Worm (Caenorhabditis elegans) whole organism, young adult: ENCODE measurements around the gene laf-1.
A peak's percentile ranks its signal among the peaks of the same experiment; 100 is the strongest.

Source experiments
- B0035.1 ChIP-seq: sonication (generic microtip); optimal IDR thresholded peaks from 2 replicates; lab custom pipeline; 2016; ENCODE audit warnings: missing genetic modification characterization, mild to moderate bottlenecking, missing compliant biosample characterization, missing genotype, missing genetic modification reagents
- B0336.3 ChIP-seq: fragments of 200-800 bp; sonication (Bioruptor generic); IDR thresholded peaks from 2 replicates; pipeline ENCODE4 v1.3.6; 2022; ENCODE audit warnings: missing genetic modification characterization, missing compliant biosample characterization
- C06A6.2 ChIP-seq: fragments of 200-800 bp; sonication (Bioruptor generic); conservative IDR thresholded peaks from 2 replicates; pipeline ENCODE4 v1.3.6; 2022; ENCODE audit warnings: missing genetic modification characterization, missing compliant biosample characterization
- C17E4.6 ChIP-seq: fragments of 200-800 bp; sonication (Bioruptor generic); IDR thresholded peaks from 2 replicates; pipeline ENCODE4 v1.3.6; 2022; ENCODE audit warnings: missing genetic modification reagents, missing genetic modification characterization, missing compliant biosample characterization
- F22D6.2 ChIP-seq: sonication (generic microtip); optimal IDR thresholded peaks from 2 replicates; lab custom pipeline; 2016; ENCODE audit warnings: mild to moderate bottlenecking, missing genetic modification characterization, missing compliant biosample characterization
- F23B12.7 ChIP-seq: sonication (generic microtip); optimal IDR thresholded peaks from 2 replicates; lab custom pipeline; 2017; ENCODE audit warnings: missing genetic modification characterization, mild to moderate bottlenecking, missing compliant biosample characterization, antibody characterized with exemption, moderate library complexity; ENCODE audit not compliant: insufficient read depth
- F33H1.4 ChIP-seq: fragments of 200-800 bp; sonication (Bioruptor generic); IDR thresholded peaks from 2 replicates; pipeline ENCODE4 v1.3.6; 2022; ENCODE audit warnings: missing genetic modification reagents, missing genetic modification characterization, missing compliant biosample characterization
- F57A8.1 ChIP-seq: fragments of 200-800 bp; sonication (Bioruptor generic); optimal IDR thresholded peaks from 2 replicates; lab custom pipeline; 2018; ENCODE audit warnings: mild to moderate bottlenecking, missing genetic modification characterization, moderate library complexity, missing compliant biosample characterization
- F57C9.4 ChIP-seq: sonication (generic microtip); optimal IDR thresholded peaks from 2 replicates; lab custom pipeline; 2017; ENCODE audit warnings: mild to moderate bottlenecking, missing genetic modification characterization, missing compliant biosample characterization
- K12H6.12 ChIP-seq: fragments of 200-800 bp; sonication (Bioruptor generic); optimal IDR thresholded peaks from 2 replicates; lab custom pipeline; 2018; ENCODE audit warnings: mild to moderate bottlenecking, missing genetic modification characterization, missing compliant biosample characterization
- attf-3 ChIP-seq: fragments of 200-800 bp; sonication (Bioruptor generic); conservative IDR thresholded peaks from 2 replicates; pipeline ENCODE4 v1.3.6; 2022; ENCODE audit warnings: missing genetic modification reagents, missing genetic modification characterization, missing compliant biosample characterization
- attf-5 ChIP-seq: fragments of 200-800 bp; sonication (Bioruptor generic); optimal IDR thresholded peaks from 2 replicates; lab custom pipeline; 2018; ENCODE audit warnings: mild to moderate bottlenecking, missing genetic modification characterization, missing compliant biosample characterization
- cebp-1 ChIP-seq, 2 experiments: fragments of 200-800 bp in 1 of 2; sonication (Bioruptor generic) in 1 of 2; sonication (generic microtip) in 1 of 2; IDR thresholded peaks in 1 of 2; optimal IDR thresholded peaks in 1 of 2; 2 replicates each; pipeline versions ENCODE4 v1.3.6 to Lab custom; 2017 to 2022; ENCODE audit warnings: missing compliant biosample characterization in 2 of 2, missing genetic modification characterization in 2 of 2, mild to moderate bottlenecking in 1 of 2, missing genetic modification reagents in 1 of 2, moderate library complexity in 1 of 2
- cebp-2 ChIP-seq: fragments of 200-800 bp; sonication (Bioruptor generic); IDR thresholded peaks from 2 replicates; pipeline ENCODE4 v1.3.6; 2022; ENCODE audit warnings: missing genetic modification characterization, missing compliant biosample characterization
- ceh-40 ChIP-seq: fragments of 200-800 bp; sonication (Bioruptor generic); IDR thresholded peaks from 2 replicates; pipeline ENCODE4 v1.3.6; 2022; ENCODE audit warnings: missing genetic modification characterization, missing compliant biosample characterization
- chd-7 ChIP-seq: sonication (generic microtip); optimal IDR thresholded peaks from 2 replicates; lab custom pipeline; 2016; ENCODE audit warnings: mild to moderate bottlenecking, missing genetic modification characterization, moderate library complexity, missing compliant biosample characterization
- dox-1 ChIP-seq: fragments of 200-800 bp; sonication (Bioruptor generic); IDR thresholded peaks from 2 replicates; pipeline ENCODE4 v1.3.6; 2022; ENCODE audit warnings: missing genetic modification reagents, missing genetic modification characterization, missing compliant biosample characterization
- egl-44 ChIP-seq: fragments of 200-800 bp; sonication (Bioruptor generic); IDR thresholded peaks from 2 replicates; pipeline ENCODE4 v1.3.6; 2022; ENCODE audit warnings: missing genetic modification reagents, missing genetic modification characterization, missing compliant biosample characterization
- ets-4 ChIP-seq: fragments of 200-800 bp; sonication (Bioruptor generic); optimal IDR thresholded peaks from 2 replicates; lab custom pipeline; 2018; ENCODE audit warnings: mild to moderate bottlenecking, missing genetic modification characterization, missing compliant biosample characterization
- gei-17 ChIP-seq: fragments of 200-800 bp; sonication (Bioruptor generic); optimal IDR thresholded peaks from 2 replicates; lab custom pipeline; 2018; ENCODE audit warnings: mild to moderate bottlenecking, missing genetic modification characterization, missing compliant biosample characterization
- hmg-1.2 ChIP-seq: fragments of 200-800 bp; sonication (Bioruptor generic); IDR thresholded peaks from 2 replicates; pipeline ENCODE4 v1.3.6; 2022; ENCODE audit warnings: missing genetic modification reagents, missing genetic modification characterization, missing compliant biosample characterization
- hmg-20 ChIP-seq: fragments of 200-800 bp; sonication (Bioruptor generic); IDR thresholded peaks from 2 replicates; pipeline ENCODE4 v1.3.6; 2022; ENCODE audit warnings: missing genetic modification reagents, missing genetic modification characterization, missing compliant biosample characterization
- lag-1 ChIP-seq: fragments of 200-800 bp; sonication (Bioruptor generic); IDR thresholded peaks from 2 replicates; pipeline ENCODE4 v1.3.6; 2022; ENCODE audit warnings: missing genetic modification reagents, missing genetic modification characterization, missing compliant biosample characterization
- let-607 ChIP-seq, 2 experiments: fragments of 200-800 bp in 1 of 2; sonication (Bioruptor generic) in 1 of 2; sonication (generic microtip) in 1 of 2; optimal IDR thresholded peaks; 2 replicates each; lab custom pipeline; 2016 to 2018; ENCODE audit warnings: mild to moderate bottlenecking in 2 of 2, missing compliant biosample characterization in 2 of 2, missing genetic modification characterization in 2 of 2, moderate library complexity in 2 of 2, missing genotype in 1 of 2
- lin-40 ChIP-seq: sonication (generic microtip); optimal IDR thresholded peaks from 2 replicates; lab custom pipeline; 2016; ENCODE audit warnings: missing genetic modification characterization, mild to moderate bottlenecking, missing compliant biosample characterization, missing genotype, missing genetic modification reagents
- lin-54 ChIP-seq: fragments of 200-800 bp; sonication (Bioruptor generic); optimal IDR thresholded peaks from 2 replicates; lab custom pipeline; 2018; ENCODE audit warnings: mild to moderate bottlenecking, missing genetic modification characterization, missing compliant biosample characterization
- madf-8 ChIP-seq: fragments of 200-800 bp; sonication (Bioruptor generic); conservative IDR thresholded peaks from 2 replicates; pipeline ENCODE4 v1.3.6; 2022; ENCODE audit warnings: missing genetic modification reagents, missing genetic modification characterization, missing compliant biosample characterization
- mcd-1 ChIP-seq: fragments of 200-800 bp; sonication (Bioruptor generic); IDR thresholded peaks from 2 replicates; pipeline ENCODE4 v1.3.6; 2022; ENCODE audit warnings: missing genetic modification reagents, missing genetic modification characterization, missing compliant biosample characterization
- nhr-120 ChIP-seq: fragments of 200-800 bp; sonication (Bioruptor generic); IDR thresholded peaks from 2 replicates; pipeline ENCODE4 v1.3.6; 2022; ENCODE audit warnings: missing genetic modification characterization, missing compliant biosample characterization
- nhr-27 ChIP-seq: fragments of 200-800 bp; sonication (Bioruptor generic); optimal IDR thresholded peaks from 2 replicates; lab custom pipeline; 2018; ENCODE audit warnings: mild to moderate bottlenecking, missing genetic modification characterization, moderate library complexity, missing compliant biosample characterization
- nhr-80 ChIP-seq: sonication (generic microtip); optimal IDR thresholded peaks from 2 replicates; lab custom pipeline; 2016; ENCODE audit warnings: missing genetic modification characterization, missing compliant biosample characterization
- rcor-1 ChIP-seq: fragments of 200-800 bp; sonication (Bioruptor generic); IDR thresholded peaks from 2 replicates; pipeline ENCODE4 v1.3.6; 2022; ENCODE audit warnings: missing genetic modification reagents, missing genetic modification characterization, missing compliant biosample characterization
- snpc-3.4 ChIP-seq: sonication (generic microtip); optimal IDR thresholded peaks from 2 replicates; lab custom pipeline; 2017; ENCODE audit warnings: missing genetic modification characterization, mild to moderate bottlenecking, missing compliant biosample characterization, antibody characterized with exemption, moderate library complexity, missing genotype, missing genetic modification reagents
- sptf-2 ChIP-seq: fragments of 200-800 bp; sonication (Bioruptor generic); optimal IDR thresholded peaks from 2 replicates; lab custom pipeline; 2018; ENCODE audit warnings: mild to moderate bottlenecking, missing genetic modification characterization, missing compliant biosample characterization
- unc-62 ChIP-seq: fragments of 150-350 bp; optimal IDR thresholded peaks from 2 replicates; lab custom pipeline; 2014; ENCODE audit warnings: missing biosample characterization, missing genetic modification reagents, missing genetic modification characterization
- zfh-2 ChIP-seq: fragments of 200-800 bp; sonication (Bioruptor generic); conservative IDR thresholded peaks from 2 replicates; pipeline ENCODE4 v1.3.6; 2022; ENCODE audit warnings: missing genetic modification reagents, missing genetic modification characterization, missing compliant biosample characterization
- zim-3 ChIP-seq: sonication (generic microtip); optimal IDR thresholded peaks from 2 replicates; lab custom pipeline; 2017; ENCODE audit warnings: mild to moderate bottlenecking, missing genetic modification characterization, moderate library complexity, missing compliant biosample characterization
- ztf-25 ChIP-seq: fragments of 200-800 bp; sonication (Bioruptor generic); IDR thresholded peaks from 2 replicates; pipeline ENCODE4 v1.3.6; 2022; ENCODE audit warnings: missing genetic modification reagents, missing genetic modification characterization, missing compliant biosample characterization
- ztf-6 ChIP-seq: fragments of 200-800 bp; sonication (Bioruptor generic); IDR thresholded peaks from 2 replicates; pipeline ENCODE4 v1.3.6; 2022; ENCODE audit warnings: missing genetic modification reagents, missing genetic modification characterization, missing compliant biosample characterization

The laf-1 gene

DNA sequence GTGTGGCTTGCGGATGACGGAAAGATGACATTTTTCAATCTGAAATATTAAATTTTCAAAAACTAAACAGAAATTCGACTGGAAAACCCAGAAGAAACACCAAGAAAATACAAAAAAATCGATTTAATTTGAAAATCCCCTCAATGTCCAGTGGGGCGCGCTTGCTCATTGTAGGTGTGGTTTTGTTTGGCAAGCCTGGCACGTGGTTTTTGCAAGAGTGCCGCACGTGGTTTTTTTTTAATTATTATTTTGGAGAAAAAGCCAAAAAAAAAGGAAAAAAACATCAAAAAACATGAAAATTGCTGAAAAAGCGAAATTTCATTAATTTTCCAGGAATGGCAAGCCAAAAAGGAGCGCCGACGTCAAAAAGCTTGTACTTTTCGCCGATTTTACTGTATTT, 10.2 kb downstream of the laf-1 start, which contains the start of gene swsn-3 (continued):
- no peak; the same call in 1 of the 2 replicates for TF ChIP-seq attf-3 (GFP tag; lab: Robert Waterston, UW)
- 0 out of 2 replicates have a peak, but pooled peaks have one; percentile 39 for TF ChIP-seq ztf-25 (GFP tag; lab: Robert Waterston, UW)
- peak; percentile 68 for TF ChIP-seq C17E4.6
- no peak for TF ChIP-seq F57A8.1 (GFP tag; lab: Kevin White, UChicago)
- no peak for TF ChIP-seq nhr-120 (GFP tag; lab: Robert Waterston, UW)
- TF ChIP-seq madf-8 (GFP tag; lab: Robert Waterston, UW) = peak; percentile 42
- TF ChIP-seq gei-17 (GFP tag; lab: Kevin White, UChicago) = peak; percentile 15
- peak; percentile 97 for TF ChIP-seq mcd-1 (GFP tag; lab: Robert Waterston, UW)
- no peak for TF ChIP-seq B0035.1 (tag; lab: Kevin White, UChicago)
- peak; percentile 55 for TF ChIP-seq K12H6.12 (tag; lab: Kevin White, UChicago)
- no peak for TF ChIP-seq ets-4
- TF ChIP-seq hmg-20 (GFP tag; lab: Robert Waterston, UW) = 0 out of 2 replicates have a peak, but pooled peaks have one; percentile 40
- TF ChIP-seq zfh-2 (GFP tag; lab: Robert Waterston, UW) = no peak
- no peak for TF ChIP-seq ztf-6
- peak; percentile 59 for TF ChIP-seq hmg-1.2
- TF ChIP-seq lin-54 (GFP tag; lab: Kevin White, UChicago) = peak; percentile 86
- no peak for TF ChIP-seq sptf-2
- no peak for TF ChIP-seq F22D6.2
- no peak for TF ChIP-seq chd-7 (tag; lab: Kevin White, UChicago)
- peak; percentile 73 for TF ChIP-seq B0336.3
- TF ChIP-seq C06A6.2 (GFP tag; lab: Robert Waterston, UW) = peak; percentile 79
- TF ChIP-seq snpc-3.4 (tag; lab: Kevin White, UChicago) = peak; percentile 69
- peak; percentile 86 for TF ChIP-seq F23B12.7
- no peak for TF ChIP-seq unc-62 (GFP tag; lab: Kevin White, UChicago)
- TF ChIP-seq F57C9.4 = no peak
- no peak for TF ChIP-seq lag-1 (GFP tag; lab: Robert Waterston, UW)
- no peak for TF ChIP-seq nhr-27 (tag; lab: Kevin White, UChicago)
- TF ChIP-seq F33H1.4 (GFP tag; lab: Robert Waterston, UW) = peak; percentile 71
- peak; percentile 86 for TF ChIP-seq rcor-1 (GFP tag; lab: Robert Waterston, UW)
- TF ChIP-seq zim-3 = no peak
- no peak for TF ChIP-seq cebp-2

ce11 chrIII:2760726-2761125, 18.1 kb downstream of the laf-1 start, which contains the start of gene pho-9:
TSS of gene pho-9 (minus strand) at chrIII:2760816.
- TF ChIP-seq mcd-1 (GFP tag; lab: Robert Waterston, UW) (0 out of 2 replicates have a peak, but pooled peaks have one; percentile 28), ceh-40 (no peak), attf-5 (peak; percentile 39), unc-62 (GFP tag; lab: Kevin White, UChicago) (peak; percentile 4), dox-1 (peak; percentile 66), cebp-1 (GFP tag; IDR thresholded peaks at IDR 0.05; lab: Robert Waterston, UW) (peak; percentile 88; the same call in 1 of the 2 replicates), cebp-1 (tag; optimal IDR thresholded peaks at IDR 0.05; lab: Kevin White, UChicago) (peak; percentile 88), lin-40 (no peak), rcor-1 (GFP tag; lab: Robert Waterston, UW) (no peak), let-607 (tag; optimal IDR thresholded peaks at IDR 0.05; lab: Kevin White, UChicago) (peak in 1 of 2 experiments; percentile 4), nhr-80 (tag; lab: Kevin White, UChicago) (peak; percentile 97), ets-4 (peak; percentile 70), egl-44 (peak; percentile 44; the same call in 1 of the 2 replicates), B0336.3 (0 out of 2 replicates have a peak, but pooled peaks have one; percentile 44)
